Fruit fly (Drosophila melanogaster) whole organism, prepupa: ENCODE results near the gene CG10177.

ENCODE experiments used
- CG8319 ChIP-seq: fragments of 200-800 bp; sonication (Bioruptor generic); optimal IDR thresholded peaks from 3 replicates; lab custom pipeline; 2016; ENCODE audit warnings: missing biosample characterization, missing genetic modification characterization
- Lpt ChIP-seq: fragments of 200-800 bp; sonication (Bioruptor generic); optimal IDR thresholded peaks from 3 replicates; lab custom pipeline; 2016; ENCODE audit warnings: missing biosample characterization, missing genetic modification characterization
- Sox102F ChIP-seq: fragments of 200-800 bp; sonication (Bioruptor generic); optimal IDR thresholded peaks from 2 replicates; lab custom pipeline; 2016; ENCODE audit warnings: missing biosample characterization, mild to moderate bottlenecking, missing genetic modification characterization
- Sox15 ChIP-seq: fragments of 200-800 bp; sonication (Bioruptor generic); optimal IDR thresholded peaks from 3 replicates; lab custom pipeline; 2016; ENCODE audit warnings: missing biosample characterization, missing genetic modification characterization
- esn ChIP-seq: fragments of 200-800 bp; sonication (Bioruptor generic); optimal IDR thresholded peaks from 2 replicates; lab custom pipeline; 2016; ENCODE audit warnings: missing biosample characterization, mild to moderate bottlenecking, missing genetic modification characterization, moderate library complexity
- fd59A ChIP-seq: fragments of 200-800 bp; sonication (Bioruptor generic); optimal IDR thresholded peaks from 2 replicates; lab custom pipeline; 2017; ENCODE audit warnings: missing biosample characterization, mild to moderate bottlenecking, missing genetic modification characterization, missing genetic modification reagents
- vri ChIP-seq: fragments of 200-800 bp; sonication (Bioruptor generic); optimal IDR thresholded peaks from 3 replicates; lab custom pipeline; 2016; ENCODE audit warnings: missing biosample characterization, mild to moderate bottlenecking, missing genetic modification characterization

DNA sequence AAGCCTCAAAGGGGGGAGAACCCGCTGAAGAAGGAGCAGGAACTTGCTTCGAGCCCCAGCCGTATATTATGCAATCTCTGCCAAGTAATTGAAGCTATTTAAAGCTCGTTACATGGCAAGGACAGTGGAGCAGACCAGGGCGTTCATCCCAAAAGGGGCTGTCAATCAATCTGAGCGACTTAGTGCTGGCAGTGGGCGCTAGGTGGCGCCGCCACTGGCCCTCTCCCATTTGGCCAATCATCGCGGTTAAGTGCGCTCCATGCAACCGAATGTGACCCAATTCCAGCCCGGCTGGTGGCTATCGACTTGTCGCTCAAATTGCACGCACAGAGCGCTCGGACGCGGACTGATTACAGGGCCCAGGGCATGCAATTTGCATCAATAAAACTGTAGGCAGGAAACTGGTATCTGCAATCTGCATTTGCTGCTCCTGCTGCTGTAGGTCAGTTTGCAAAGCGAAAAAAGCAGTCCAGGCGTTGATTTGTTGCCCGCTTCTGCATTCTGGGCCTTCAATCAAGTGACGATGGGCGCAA lies 11.9 kb downstream of the CG10177 start:
- TF ChIP-seq fd59A (GFP tag; lab: Kevin White, UChicago) (no peak), CG8319 (GFP tag; lab: Kevin White, UChicago) (no peak), esn (GFP tag; lab: Kevin White, UChicago) (no peak), Sox102F (GFP tag; lab: Kevin White, UChicago) (no peak), Lpt (GFP tag; lab: Kevin White, UChicago) (no peak), Sox15 (no peak), vri (GFP tag; lab: Kevin White, UChicago) (no peak)
